Fruit fly (Drosophila melanogaster): Measurements from ENCODE around the gene Prx6a.

Gene Prx6a

dm6 chr2L:2878188-2878587 is at the start of gene Prx6a, which contains the start of gene Sbat:
TSS of gene Prx6a (minus strand) at chr2L:2878232.
TSS of gene Sbat (plus strand) at chr2L:2878344.
- TF ChIP-seq CG7045 (GFP tag; optimal IDR thresholded peaks at IDR 0.05) = peak; percentile 69
- TF ChIP-seq Clk (GFP tag; optimal IDR thresholded peaks at IDR 0.05) = peak; percentile 65
- TF ChIP-seq CG12768 (GFP tag; optimal IDR thresholded peaks at IDR 0.05) = peak; percentile 77
- peak; percentile 68 for TF ChIP-seq CG11617 (GFP tag; optimal IDR thresholded peaks at IDR 0.05)
- TF ChIP-seq pad (GFP tag; optimal IDR thresholded peaks at IDR 0.05) = peak; percentile 62
- TF ChIP-seq CG33017 (tag; optimal IDR thresholded peaks at IDR 0.05) = peak; percentile 80
- TF ChIP-seq Mnt (GFP tag; optimal IDR thresholded peaks at IDR 0.05) = peak; percentile 77
- TF ChIP-seq kay (GFP tag; ENCODE audit: borderline replicate concordance) = peak; percentile 37
- peak; percentile 90 for TF ChIP-seq toe (GFP tag; optimal IDR thresholded peaks at IDR 0.05)
- TF ChIP-seq tj (GFP tag; optimal IDR thresholded peaks at IDR 0.05) = peak; percentile 48
- peak; percentile 89 for TF ChIP-seq Hr96 (GFP tag; optimal IDR thresholded peaks at IDR 0.05)
- peak; percentile 5 for TF ChIP-seq cic (GFP tag; optimal IDR thresholded peaks at IDR 0.05)
- peak; percentile 65 for TF ChIP-seq Crg-1 (GFP tag; optimal IDR thresholded peaks at IDR 0.05)
- peak; percentile 81 for TF ChIP-seq CG7101 (tag; optimal IDR thresholded peaks at IDR 0.05)
- peak; percentile 89 for TF ChIP-seq bab1 (GFP tag; optimal IDR thresholded peaks at IDR 0.05)
- no peak for TF ChIP-seq cnc (optimal IDR thresholded peaks at IDR 0.05)
- TF ChIP-seq CG14711 (tag; optimal IDR thresholded peaks at IDR 0.05) = peak; percentile 70
- TF ChIP-seq CG5204 (GFP tag; optimal IDR thresholded peaks at IDR 0.05) = no peak
- peak; percentile 50 for TF ChIP-seq ovo (GFP tag; optimal IDR thresholded peaks at IDR 0.05)
- TF ChIP-seq CG1620 (GFP tag; optimal IDR thresholded peaks at IDR 0.05) = peak; percentile 76

dm6 chr2L:2924266-2924801 is 46.3 kb upstream of the Prx6a start:
- TF ChIP-seq Mnt (GFP tag; optimal IDR thresholded peaks at IDR 0.05) (peak; percentile 70), CG11617 (GFP tag; optimal IDR thresholded peaks at IDR 0.05) (peak; percentile 79), CG5204 (GFP tag; optimal IDR thresholded peaks at IDR 0.05) (peak; percentile 59), CG12768 (GFP tag; optimal IDR thresholded peaks at IDR 0.05) (peak; percentile 86), CG1620 (GFP tag; optimal IDR thresholded peaks at IDR 0.05) (peak; percentile 36), bab1 (GFP tag; optimal IDR thresholded peaks at IDR 0.05) (no peak), tj (GFP tag; optimal IDR thresholded peaks at IDR 0.05) (peak; percentile 73), cnc (optimal IDR thresholded peaks at IDR 0.05) (no peak), Crg-1 (GFP tag; optimal IDR thresholded peaks at IDR 0.05) (peak; percentile 85), CG7101 (tag; optimal IDR thresholded peaks at IDR 0.05) (peak; percentile 76), kay (GFP tag; ENCODE audit: borderline replicate concordance) (peak; percentile 99), Hr96 (GFP tag; optimal IDR thresholded peaks at IDR 0.05) (peak; percentile 29), toe (GFP tag; optimal IDR thresholded peaks at IDR 0.05) (peak; percentile 53), Clk (GFP tag; optimal IDR thresholded peaks at IDR 0.05) (peak; percentile 60), CG33017 (tag; optimal IDR thresholded peaks at IDR 0.05) (peak; percentile 74), ovo (GFP tag; optimal IDR thresholded peaks at IDR 0.05) (peak; percentile 75), CG7045 (GFP tag; optimal IDR thresholded peaks at IDR 0.05) (peak; percentile 60), cic (GFP tag; optimal IDR thresholded peaks at IDR 0.05) (peak; percentile 88), CG14711 (tag; optimal IDR thresholded peaks at IDR 0.05) (peak; percentile 39), pad (GFP tag; optimal IDR thresholded peaks at IDR 0.05) (no peak)

dm6 chr2L:2920641-2921040 is 42.6 kb upstream of the Prx6a start:
- TF ChIP-seq Mnt (GFP tag; optimal IDR thresholded peaks at IDR 0.05) (no peak), CG7101 (tag; optimal IDR thresholded peaks at IDR 0.05) (no peak), CG5204 (GFP tag; optimal IDR thresholded peaks at IDR 0.05) (no peak), bab1 (GFP tag; optimal IDR thresholded peaks at IDR 0.05) (no peak), CG14711 (tag; optimal IDR thresholded peaks at IDR 0.05) (no peak)

dm6 chr2L:2910957-2911356 is 32.9 kb upstream of the Prx6a start:
- TF ChIP-seq pad (GFP tag; optimal IDR thresholded peaks at IDR 0.05) = no peak
- no peak for TF ChIP-seq CG11617 (GFP tag; optimal IDR thresholded peaks at IDR 0.05)
- TF ChIP-seq bab1 (GFP tag; optimal IDR thresholded peaks at IDR 0.05) = no peak
- no peak for TF ChIP-seq Mnt (GFP tag; optimal IDR thresholded peaks at IDR 0.05)
- no peak for TF ChIP-seq CG33017 (tag; optimal IDR thresholded peaks at IDR 0.05)
- TF ChIP-seq CG12768 (GFP tag; optimal IDR thresholded peaks at IDR 0.05) = no peak
- TF ChIP-seq cnc (optimal IDR thresholded peaks at IDR 0.05) = no peak
- TF ChIP-seq ovo (GFP tag; optimal IDR thresholded peaks at IDR 0.05) = no peak
- TF ChIP-seq CG7101 (tag; optimal IDR thresholded peaks at IDR 0.05) = no peak
- TF ChIP-seq Hr96 (GFP tag; optimal IDR thresholded peaks at IDR 0.05) = no peak
- TF ChIP-seq kay (GFP tag; ENCODE audit: borderline replicate concordance) = no peak
- TF ChIP-seq CG7045 (GFP tag; optimal IDR thresholded peaks at IDR 0.05) = no peak
- no peak for TF ChIP-seq Crg-1 (GFP tag; optimal IDR thresholded peaks at IDR 0.05)
- no peak for TF ChIP-seq cic (GFP tag; optimal IDR thresholded peaks at IDR 0.05)
- no peak for TF ChIP-seq CG5204 (GFP tag; optimal IDR thresholded peaks at IDR 0.05)

DNA sequence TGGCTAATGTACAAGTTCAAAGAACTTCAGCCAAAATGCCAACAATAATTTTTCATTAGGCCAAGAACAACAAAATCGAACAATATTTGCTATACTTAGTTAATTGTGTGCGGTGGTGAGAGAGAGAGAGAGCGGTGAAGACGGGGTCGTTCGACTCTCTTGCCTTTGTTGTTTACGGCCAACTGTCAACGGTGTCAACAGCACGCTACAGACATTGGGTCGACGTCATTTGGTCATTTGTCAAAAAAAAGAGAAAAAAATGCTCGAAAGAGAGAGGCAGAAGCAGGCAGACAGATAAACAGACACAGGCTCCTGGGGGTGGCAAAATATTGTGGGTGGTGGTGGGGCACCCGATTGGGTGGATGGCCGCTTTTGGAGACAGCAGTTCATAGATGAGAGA is 31.5 kb upstream of the Prx6a start:
- no peak for TF ChIP-seq tj (GFP tag; optimal IDR thresholded peaks at IDR 0.05)
- TF ChIP-seq cic (GFP tag; optimal IDR thresholded peaks at IDR 0.05) = no peak
- no peak for TF ChIP-seq Mnt (GFP tag; optimal IDR thresholded peaks at IDR 0.05)
- no peak for TF ChIP-seq ovo (GFP tag; optimal IDR thresholded peaks at IDR 0.05)
- no peak for TF ChIP-seq bab1 (GFP tag; optimal IDR thresholded peaks at IDR 0.05)
- no peak for TF ChIP-seq CG1620 (GFP tag; optimal IDR thresholded peaks at IDR 0.05)
- TF ChIP-seq kay (GFP tag; ENCODE audit: borderline replicate concordance) = no peak
- TF ChIP-seq pad (GFP tag; optimal IDR thresholded peaks at IDR 0.05) = no peak
- TF ChIP-seq CG7101 (tag; optimal IDR thresholded peaks at IDR 0.05) = no peak
- TF ChIP-seq CG5204 (GFP tag; optimal IDR thresholded peaks at IDR 0.05) = no peak
- no peak for TF ChIP-seq CG14711 (tag; optimal IDR thresholded peaks at IDR 0.05)
- no peak for TF ChIP-seq cnc (optimal IDR thresholded peaks at IDR 0.05)
- TF ChIP-seq Crg-1 (GFP tag; optimal IDR thresholded peaks at IDR 0.05) = no peak
- TF ChIP-seq CG12768 (GFP tag; optimal IDR thresholded peaks at IDR 0.05) = no peak
- TF ChIP-seq CG7045 (GFP tag; optimal IDR thresholded peaks at IDR 0.05) = no peak
